Fruit fly (Drosophila melanogaster): ENCODE data around the gene CG3987.

Gene CG3987

DNA sequence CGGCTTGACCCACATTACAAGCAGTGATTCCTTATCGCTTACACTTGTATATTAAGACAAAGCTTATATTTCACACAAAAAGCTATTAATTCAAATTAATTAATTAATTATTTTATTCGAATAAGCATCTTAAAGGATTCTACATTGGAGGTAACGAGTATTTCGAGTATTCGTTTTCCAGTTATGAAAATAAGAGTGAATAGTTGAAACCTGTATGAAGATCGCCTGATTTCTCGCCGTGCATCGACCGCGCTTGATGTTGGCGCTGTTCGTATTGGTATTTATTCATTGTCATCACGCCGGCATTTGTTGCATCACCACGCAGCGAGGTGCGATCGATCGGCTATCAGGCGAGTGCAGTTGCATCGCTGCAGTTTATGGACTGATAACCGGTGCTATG is 5.7 kb downstream of the CG3987 start (continued):
- no peak for TF ChIP-seq caup (GFP tag; optimal IDR thresholded peaks at IDR 0.05; ENCODE audit: severe bottlenecking)
- TF ChIP-seq ap (GFP tag; IDR thresholded peaks at IDR 0.05): peak; percentile 29; the same call in 1 of the 2 replicates
- TF ChIP-seq Blimp-1 (GFP tag; optimal IDR thresholded peaks at IDR 0.05): peak; percentile 51
- TF ChIP-seq tx (GFP tag; optimal IDR thresholded peaks at IDR 0.05): no peak
- TF ChIP-seq dimm (GFP tag; IDR thresholded peaks at IDR 0.05): no peak
- TF ChIP-seq CG17829 (tag; optimal IDR thresholded peaks at IDR 0.05): peak; percentile 68
- peak; percentile 62 for TF ChIP-seq CG11504 (tag; optimal IDR thresholded peaks at IDR 0.05)
- TF ChIP-seq bbx (GFP tag; IDR thresholded peaks at IDR 0.05; ENCODE audit: partially characterized antibody): no peak
- TF ChIP-seq Mrtf (GFP tag; IDR thresholded peaks at IDR 0.05): 0 out of 3 replicates have a peak, but pooled peaks have one; percentile 59
- peak; percentile 52 for TF ChIP-seq grau (tag; optimal IDR thresholded peaks at IDR 0.05)
- TF ChIP-seq CG8290 (GFP tag; optimal IDR thresholded peaks at IDR 0.05): no peak
- no peak for TF ChIP-seq CG8290 (tag; optimal IDR thresholded peaks at IDR 0.05)
- TF ChIP-seq CG18476 (GFP tag; optimal IDR thresholded peaks at IDR 0.05): peak; percentile 45
- TF ChIP-seq emc (GFP tag; optimal IDR thresholded peaks at IDR 0.05): no peak
- TF ChIP-seq NK7.1 (GFP tag; optimal IDR thresholded peaks at IDR 0.05): no peak
- TF ChIP-seq Taf1 (GFP tag; IDR thresholded peaks at IDR 0.05): no peak
- peak; percentile 1 for TF ChIP-seq trem (tag; optimal IDR thresholded peaks at IDR 0.05)
- no peak for TF ChIP-seq CHES-1-like (GFP tag; optimal IDR thresholded peaks at IDR 0.05)
- TF ChIP-seq jumu (GFP tag; optimal IDR thresholded peaks at IDR 0.05): no peak
- TF ChIP-seq eve (GFP tag; optimal IDR thresholded peaks at IDR 0.05): no peak
- peak; percentile 72 for TF ChIP-seq nmo (GFP tag; optimal IDR thresholded peaks at IDR 0.05)
- no peak for TF ChIP-seq CG4617 (GFP tag; optimal IDR thresholded peaks at IDR 0.05; ENCODE audit: borderline replicate concordance)
- peak; percentile 45 for TF ChIP-seq CG10979 (tag; optimal IDR thresholded peaks at IDR 0.05)
- peak; percentile 59 for TF ChIP-seq Abd-B (GFP tag; optimal IDR thresholded peaks at IDR 0.05)
- TF ChIP-seq CG1233 (GFP tag; optimal IDR thresholded peaks at IDR 0.05): no peak
- peak; percentile 28 for TF ChIP-seq CG2120 (GFP tag; optimal IDR thresholded peaks at IDR 0.05)
- TF ChIP-seq E2f2 (GFP tag; IDR thresholded peaks at IDR 0.05): peak; percentile 45
- TF ChIP-seq CG17802 (tag; optimal IDR thresholded peaks at IDR 0.05): peak; percentile 2
- TF ChIP-seq Six4 (GFP tag; optimal IDR thresholded peaks at IDR 0.05): peak; percentile 46
- TF ChIP-seq CG3995 (GFP tag; optimal IDR thresholded peaks at IDR 0.05): no peak
- TF ChIP-seq zen (tag; optimal IDR thresholded peaks at IDR 0.05): no peak
- TF ChIP-seq Mad (GFP tag; optimal IDR thresholded peaks at IDR 0.05): no peak
- TF ChIP-seq CG13424 (tag; optimal IDR thresholded peaks at IDR 0.05): peak; percentile 57
- TF ChIP-seq CG10565 (GFP tag; optimal IDR thresholded peaks at IDR 0.05): no peak
- no peak for TF ChIP-seq eyg (GFP tag; optimal IDR thresholded peaks at IDR 0.05)

DNA sequence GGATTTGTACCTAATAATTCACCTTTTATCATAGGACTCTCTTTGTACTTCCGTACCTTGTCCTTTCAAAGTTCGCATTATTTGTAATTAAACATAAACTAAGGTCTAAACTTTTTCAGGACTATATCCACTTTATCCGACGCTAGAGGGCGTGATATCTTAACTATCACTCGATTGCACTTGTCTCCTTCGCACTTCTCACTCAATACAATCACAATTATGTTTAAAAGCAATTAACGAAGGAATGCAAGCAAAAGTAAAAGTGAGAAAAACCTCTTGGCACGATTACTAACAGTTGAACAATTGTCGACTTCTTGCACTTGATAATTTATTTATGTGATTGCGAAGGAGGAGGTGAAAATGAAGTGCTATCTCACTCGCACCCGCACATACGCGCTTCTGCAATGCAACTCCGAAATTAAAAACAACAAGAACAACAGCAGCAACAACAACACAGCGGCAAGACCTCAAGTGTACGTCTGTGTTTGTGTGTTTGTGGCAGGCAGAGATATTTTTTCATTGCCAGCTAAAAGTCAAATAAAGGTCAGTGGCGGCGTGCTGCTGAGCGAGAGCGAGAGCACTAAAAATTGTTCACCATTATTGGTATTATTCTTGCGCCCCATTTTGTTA is 6.8 kb downstream of the CG3987 start:
- no peak for TF ChIP-seq CG17359 (tag; optimal IDR thresholded peaks at IDR 0.05)
- peak in 1 of 2 experiments; percentile 19 for TF ChIP-seq Pdp1 (GFP tag; optimal IDR thresholded peaks at IDR 0.05)
- no peak for TF ChIP-seq CG31441 (GFP tag; IDR thresholded peaks at IDR 0.05)
- 0 out of 4 replicates have a peak, but pooled peaks have one; percentile 81 for TF ChIP-seq chinmo (GFP tag; IDR thresholded peaks at IDR 0.05; ENCODE audit: partially characterized antibody)
- TF ChIP-seq psq (GFP tag; optimal IDR thresholded peaks at IDR 0.05): no peak
- 0 out of 3 replicates have a peak, but pooled peaks have one; percentile 31 for TF ChIP-seq ci (GFP tag; IDR thresholded peaks at IDR 0.05)
- peak; percentile 60 for TF ChIP-seq Blimp-1 (GFP tag; optimal IDR thresholded peaks at IDR 0.05)
- no peak for TF ChIP-seq Awh (GFP tag; IDR thresholded peaks at IDR 0.05)
- TF ChIP-seq Trl (optimal IDR thresholded peaks at IDR 0.05): peak in 1 of 2 experiments; percentile 64
- TF ChIP-seq Trl (GFP tag; optimal IDR thresholded peaks at IDR 0.05): no peak
- no peak for TF ChIP-seq CG14860 (GFP tag; IDR thresholded peaks at IDR 0.05; ENCODE audit: partially characterized antibody)
- peak; percentile 47 for TF ChIP-seq pros (GFP tag; optimal IDR thresholded peaks at IDR 0.05)
- no peak for TF ChIP-seq CG10543 (GFP tag; optimal IDR thresholded peaks at IDR 0.05)
- TF ChIP-seq CG10431 (GFP tag; optimal IDR thresholded peaks at IDR 0.05): no peak
- no peak for TF ChIP-seq Scr (GFP tag; IDR thresholded peaks at IDR 0.05; ENCODE audit: partially characterized antibody)
- TF ChIP-seq ERR (GFP tag; optimal IDR thresholded peaks at IDR 0.05): peak; percentile 99
- no peak for TF ChIP-seq slbo (GFP tag; IDR thresholded peaks at IDR 0.05)
- no peak for TF ChIP-seq twi (tag; optimal IDR thresholded peaks at IDR 0.05)

Measured in whole organism, embryonic.